Fruit fly (Drosophila melanogaster) whole organism, pupa: ENCODE results near the gene CG44174.

Experiments used
- CG10348 ChIP-seq: fragments of 200-800 bp; sonication (Bioruptor generic); IDR thresholded peaks from 2 replicates; pipeline ENCODE4 v1.3.6; 2022; ENCODE audit warnings: missing biosample characterization, missing genetic modification characterization
- CG12605 ChIP-seq: fragments of 200-800 bp; sonication (Bioruptor generic); IDR thresholded peaks from 2 replicates; pipeline ENCODE4 v1.3.6; 2022; ENCODE audit warnings: missing biosample characterization, missing genetic modification characterization
- CG13204 ChIP-seq: fragments of 200-800 bp; sonication (Bioruptor generic); optimal IDR thresholded peaks from 2 replicates; lab custom pipeline; 2018; ENCODE audit warnings: missing biosample characterization, mild to moderate bottlenecking, missing genetic modification characterization, moderate library complexity
- CG14655 ChIP-seq: fragments of 200-800 bp; sonication (Bioruptor generic); optimal IDR thresholded peaks from 3 replicates; lab custom pipeline; 2017; ENCODE audit warnings: mild to moderate bottlenecking, missing biosample characterization, missing genetic modification reagents, missing genetic modification characterization
- CG15710 ChIP-seq: fragments of 200-800 bp; sonication (Bioruptor generic); optimal IDR thresholded peaks from 2 replicates; lab custom pipeline; 2018; ENCODE audit warnings: missing biosample characterization, mild to moderate bottlenecking, missing genetic modification characterization, moderate library complexity
- CG17806 ChIP-seq: fragments of 200-800 bp; sonication (Bioruptor generic); optimal IDR thresholded peaks from 2 replicates; lab custom pipeline; 2018; ENCODE audit warnings: missing biosample characterization, mild to moderate bottlenecking, missing genetic modification characterization, moderate library complexity
- CG32121 ChIP-seq: fragments of 200-800 bp; sonication (Bioruptor generic); IDR thresholded peaks from 2 replicates; pipeline ENCODE4 v1.3.6; 2022; ENCODE audit warnings: missing biosample characterization, missing genetic modification characterization
- CG34367 ChIP-seq: fragments of 200-800 bp; sonication (Bioruptor generic); optimal IDR thresholded peaks from 2 replicates; lab custom pipeline; 2018; ENCODE audit warnings: missing biosample characterization, mild to moderate bottlenecking, missing genetic modification characterization
- CG4496 ChIP-seq: fragments of 200-800 bp; sonication (Bioruptor generic); IDR thresholded peaks from 3 replicates; pipeline ENCODE4 v1.3.6; 2022; ENCODE audit warnings: missing biosample characterization, missing genetic modification characterization
- CG8159 ChIP-seq: fragments of 200-800 bp; sonication (Bioruptor generic); optimal IDR thresholded peaks from 3 replicates; lab custom pipeline; 2018; ENCODE audit warnings: missing biosample characterization, mild to moderate bottlenecking, missing genetic modification characterization, moderate library complexity
- CG8301 ChIP-seq: fragments of 200-800 bp; sonication (Bioruptor generic); optimal IDR thresholded peaks from 2 replicates; lab custom pipeline; 2018; ENCODE audit warnings: missing biosample characterization, mild to moderate bottlenecking, missing genetic modification characterization
- CG9948 ChIP-seq: fragments of 200-800 bp; sonication (Bioruptor generic); optimal IDR thresholded peaks from 2 replicates; lab custom pipeline; 2018; ENCODE audit warnings: missing biosample characterization, mild to moderate bottlenecking, missing genetic modification characterization, moderate library complexity
- D1 ChIP-seq: fragments of 200-800 bp; sonication (Bioruptor generic); optimal IDR thresholded peaks from 2 replicates; lab custom pipeline; 2018; ENCODE audit warnings: missing biosample characterization, mild to moderate bottlenecking, missing genetic modification characterization, moderate library complexity
- EcR ChIP-seq: fragments of 200-800 bp; sonication (Bioruptor generic); optimal IDR thresholded peaks from 3 replicates; lab custom pipeline; 2019; ENCODE audit warnings: missing biosample characterization, missing genetic modification characterization, mild to moderate bottlenecking, moderate library complexity, missing genetic modification reagents
- Ets98B ChIP-seq: fragments of 200-800 bp; sonication (Bioruptor generic); IDR thresholded peaks from 2 replicates; pipeline ENCODE4 v1.3.6; 2022; ENCODE audit warnings: missing biosample characterization, missing genetic modification characterization
- Pif1A ChIP-seq: fragments of 200-800 bp; sonication (Bioruptor generic); optimal IDR thresholded peaks from 3 replicates; lab custom pipeline; 2016; ENCODE audit warnings: missing biosample characterization, missing genetic modification characterization
- Pif1B ChIP-seq: fragments of 200-800 bp; sonication (Bioruptor generic); optimal IDR thresholded peaks from 3 replicates; lab custom pipeline; 2016; ENCODE audit warnings: missing biosample characterization, missing genetic modification characterization
- Snoo ChIP-seq: fragments of 200-800 bp; sonication (Bioruptor generic); optimal IDR thresholded peaks from 3 replicates; lab custom pipeline; 2017; ENCODE audit warnings: missing biosample characterization, mild to moderate bottlenecking, missing genetic modification characterization, inconsistent platforms
- fd96Ca ChIP-seq: fragments of 200-800 bp; sonication (Bioruptor generic); IDR thresholded peaks from 3 replicates; pipeline ENCODE4 v1.3.6; 2022; ENCODE audit warnings: missing biosample characterization, missing genetic modification characterization
- gl ChIP-seq: fragments of 200-800 bp; sonication (Bioruptor generic); optimal IDR thresholded peaks from 2 replicates; lab custom pipeline; 2018; ENCODE audit warnings: missing biosample characterization, mild to moderate bottlenecking, missing genetic modification characterization
- rn ChIP-seq: fragments of 200-800 bp; sonication (Bioruptor generic); IDR thresholded peaks from 2 replicates; pipeline ENCODE4 v1.3.6; 2022; ENCODE audit warnings: missing biosample characterization, missing genetic modification characterization

CG44174 gene

dm6 chr3R:19271125-19271524 is 26.4 kb downstream of the CG44174 start:
- TF ChIP-seq CG8159 (tag; lab: Kevin White, UChicago) (no peak), CG32121 (GFP tag; lab: Robert Waterston, UW) (no peak), CG4496 (GFP tag; lab: Robert Waterston, UW) (no peak), Pif1B (GFP tag; lab: Kevin White, UChicago) (no peak), CG15710 (tag; lab: Kevin White, UChicago) (no peak), fd96Ca (GFP tag; lab: Robert Waterston, UW) (no peak)

DNA sequence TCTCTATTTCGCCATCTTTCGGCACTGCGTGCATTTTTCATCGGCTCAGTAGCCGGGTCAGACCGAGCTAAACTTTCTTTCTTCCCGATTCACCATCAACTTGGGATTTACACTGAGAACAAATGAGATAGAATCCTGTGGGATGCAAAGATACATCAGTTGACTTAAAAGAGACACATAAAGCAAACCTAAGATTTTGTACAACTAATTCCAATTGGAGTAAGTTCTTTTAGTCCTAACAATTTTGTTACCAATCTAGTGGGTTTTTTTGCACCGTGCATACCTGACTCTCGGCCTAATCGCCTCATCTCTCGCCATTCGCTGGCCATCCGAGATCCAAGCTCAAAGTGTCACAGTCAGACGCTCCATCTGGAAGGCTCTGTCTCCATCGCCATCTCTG is 32.7 kb downstream of the CG44174 start:
- TF ChIP-seq CG13204 (no peak), CG9948 (tag; lab: Kevin White, UChicago) (no peak), CG10348 (GFP tag; lab: Robert Waterston, UW) (no peak), Snoo (tag; lab: Kevin White, UChicago) (no peak), gl (tag; lab: Kevin White, UChicago) (no peak), CG14655 (GFP tag; lab: Kevin White, UChicago) (peak; percentile 62), CG8301 (tag; lab: Kevin White, UChicago) (peak; percentile 60), Pif1A (GFP tag; lab: Kevin White, UChicago) (peak; percentile 39), EcR (GFP tag; lab: Kevin White, UChicago) (no peak), Pif1B (GFP tag; lab: Kevin White, UChicago) (no peak), fd96Ca (GFP tag; lab: Robert Waterston, UW) (peak; percentile 67; the same call in 2 of the 3 replicates), CG4496 (GFP tag; lab: Robert Waterston, UW) (peak; percentile 54; the same call in 2 of the 3 replicates), CG15710 (tag; lab: Kevin White, UChicago) (no peak), CG34367 (tag; lab: Kevin White, UChicago) (no peak), Ets98B (GFP tag; lab: Robert Waterston, UW) (peak; percentile 33; the same call in 1 of the 2 replicates), D1 (tag; lab: Kevin White, UChicago) (no peak), CG12605 (no peak), rn (no peak), CG17806 (tag; lab: Kevin White, UChicago) (no peak), CG32121 (GFP tag; lab: Robert Waterston, UW) (no peak), CG8159 (tag; lab: Kevin White, UChicago) (no peak)

dm6 chr3R:19256477-19256876 is 41.0 kb downstream of the CG44174 start, which contains the start of gene CG14280:
Gene CG14280, plus strand, starts transcription at chr3R:19256777.
- TF ChIP-seq CG32121 (GFP tag; lab: Robert Waterston, UW) (no peak), CG14655 (GFP tag; lab: Kevin White, UChicago) (no peak), Pif1B (GFP tag; lab: Kevin White, UChicago) (no peak)

dm6 chr3R:19255255-19255654 is 42.2 kb downstream of the CG44174 start:
- TF ChIP-seq fd96Ca (GFP tag; lab: Robert Waterston, UW) = peak; percentile 81
- TF ChIP-seq CG17806 (tag; lab: Kevin White, UChicago) = peak; percentile 66
- TF ChIP-seq CG8301 (tag; lab: Kevin White, UChicago) = peak; percentile 77
- peak; percentile 76 for TF ChIP-seq CG4496 (GFP tag; lab: Robert Waterston, UW)
- TF ChIP-seq Ets98B (GFP tag; lab: Robert Waterston, UW) = peak; percentile 50
- no peak for TF ChIP-seq CG10348 (GFP tag; lab: Robert Waterston, UW)
- TF ChIP-seq D1 (tag; lab: Kevin White, UChicago) = no peak
- TF ChIP-seq Pif1B (GFP tag; lab: Kevin White, UChicago) = peak; percentile 25
- TF ChIP-seq CG32121 (GFP tag; lab: Robert Waterston, UW) = peak; percentile 50
- peak; percentile 61 for TF ChIP-seq CG9948 (tag; lab: Kevin White, UChicago)
- TF ChIP-seq CG13204 = no peak
- peak; percentile 55 for TF ChIP-seq CG8159 (tag; lab: Kevin White, UChicago)
- peak; percentile 29 for TF ChIP-seq gl (tag; lab: Kevin White, UChicago)
- TF ChIP-seq CG34367 (tag; lab: Kevin White, UChicago) = peak; percentile 49
- peak; percentile 20 for TF ChIP-seq Snoo (tag; lab: Kevin White, UChicago)
- TF ChIP-seq Pif1A (GFP tag; lab: Kevin White, UChicago) = peak; percentile 37
- TF ChIP-seq CG14655 (GFP tag; lab: Kevin White, UChicago) = peak; percentile 82
- peak; percentile 66 for TF ChIP-seq CG15710 (tag; lab: Kevin White, UChicago)
- TF ChIP-seq EcR (GFP tag; lab: Kevin White, UChicago) = no peak
- peak; percentile 41; the same call in 1 of the 2 replicates for TF ChIP-seq CG12605
- TF ChIP-seq rn = peak; percentile 32; the same call in 1 of the 2 replicates

dm6 chr3R:19253975-19254374 is 43.5 kb downstream of the CG44174 start:
- TF ChIP-seq D1 (tag; lab: Kevin White, UChicago) = no peak
- peak; percentile 61 for TF ChIP-seq CG13204
- TF ChIP-seq gl (tag; lab: Kevin White, UChicago) = peak; percentile 23
- TF ChIP-seq, all 21 proteins: peak for 2

DNA sequence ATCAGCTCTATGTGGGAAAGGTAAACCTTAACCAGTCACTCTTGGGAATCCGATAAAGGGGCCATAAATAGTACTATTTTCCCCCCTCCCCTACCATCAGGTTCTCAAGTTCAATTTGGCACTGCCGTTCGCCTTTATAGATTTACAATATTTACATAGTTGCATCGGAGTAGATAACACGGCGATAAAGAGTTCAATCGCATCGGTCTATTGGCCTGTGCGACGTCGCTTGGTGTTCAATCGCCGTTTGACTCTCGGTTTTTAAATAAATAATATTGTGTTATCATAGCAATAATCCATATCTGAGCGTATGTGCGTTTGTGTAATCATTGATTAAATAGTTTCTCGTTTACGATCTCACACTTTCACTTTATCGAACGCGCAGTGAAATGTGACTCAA is 47.4 kb downstream of the CG44174 start:
- TF ChIP-seq CG10348 (GFP tag; lab: Robert Waterston, UW) (no peak), CG9948 (tag; lab: Kevin White, UChicago) (no peak), D1 (tag; lab: Kevin White, UChicago) (no peak)
